Fruit fly (Drosophila melanogaster): ENCODE measurements around the gene Orct.

The Orct gene

dm6 chr3R:24266786-24267579, 9.1 kb upstream of the Orct start (continued):
- no peak for TF ChIP-seq Trl (optimal IDR thresholded peaks at IDR 0.05)
- no peak for TF ChIP-seq Trl (GFP tag; optimal IDR thresholded peaks at IDR 0.05)
- peak; percentile 83 for TF ChIP-seq lbe (GFP tag; optimal IDR thresholded peaks at IDR 0.05)
- peak; percentile 86 for TF ChIP-seq Ets65A (GFP tag)
- no peak for TF ChIP-seq CG13424 (tag; optimal IDR thresholded peaks at IDR 0.05)
- no peak for TF ChIP-seq sr (GFP tag; IDR thresholded peaks at IDR 0.05)

dm6 chr3R:24267580-24268202, 8.4 kb upstream of the Orct start:
- TF ChIP-seq Ets97D (GFP tag; optimal IDR thresholded peaks at IDR 0.05) (no peak), CG10209 (GFP tag; optimal IDR thresholded peaks at IDR 0.05) (no peak), HLH3B (GFP tag; IDR thresholded peaks at IDR 0.05) (0 out of 2 replicates have a peak, but pooled peaks have one; percentile 14), grau (tag; optimal IDR thresholded peaks at IDR 0.05) (peak; percentile 72), inv (GFP tag; IDR thresholded peaks at IDR 0.05; ENCODE audit: partially characterized antibody) (no peak), pan (optimal IDR thresholded peaks at IDR 0.05) (no peak), pan (GFP tag; optimal IDR thresholded peaks at IDR 0.05 in 1 of 2, IDR thresholded peaks at IDR 0.05 in 1 of 2) (no peak), Atf3 (GFP tag; optimal IDR thresholded peaks at IDR 0.05) (no peak), Ptx1 (GFP tag; IDR thresholded peaks at IDR 0.05) (0 out of 2 replicates have a peak, but pooled peaks have one; percentile 12), az2 (GFP tag; optimal IDR thresholded peaks at IDR 0.05) (no peak), vvl (GFP tag; IDR thresholded peaks at IDR 0.05) (no peak), oc (tag; optimal IDR thresholded peaks at IDR 0.05) (no peak), h (optimal IDR thresholded peaks at IDR 0.05) (no peak), lmd (GFP tag; IDR thresholded peaks at IDR 0.05) (0 out of 2 replicates have a peak, but pooled peaks have one; percentile 6), Rfx (GFP tag; IDR thresholded peaks at IDR 0.05) (peak; percentile 38; the same call in 1 of the 2 replicates), bigmax (GFP tag; optimal IDR thresholded peaks at IDR 0.05) (no peak), H15 (GFP tag; IDR thresholded peaks at IDR 0.05) (no peak), CG4328 (GFP tag; optimal IDR thresholded peaks at IDR 0.05) (no peak), Sin3A (optimal IDR thresholded peaks at IDR 0.05) (no peak), p53 (GFP tag; optimal IDR thresholded peaks at IDR 0.05) (no peak), gt (GFP tag; IDR thresholded peaks at IDR 0.05) (no peak), CG4707 (GFP tag; optimal IDR thresholded peaks at IDR 0.05) (no peak), slbo (GFP tag; IDR thresholded peaks at IDR 0.05) (no peak), gcm2 (GFP tag; optimal IDR thresholded peaks at IDR 0.05) (no peak), HmgD (GFP tag; optimal IDR thresholded peaks at IDR 0.05) (no peak), CG6654 (GFP tag; optimal IDR thresholded peaks at IDR 0.05) (no peak), CG43689 (GFP tag; IDR thresholded peaks at IDR 0.05) (no peak), Med (GFP tag) (no peak), Dip2 (GFP tag; IDR thresholded peaks at IDR 0.05) (no peak), CG14441 (GFP tag; IDR thresholded peaks at IDR 0.05) (0 out of 2 replicates have a peak, but pooled peaks have one; percentile 22), CG16813 (GFP tag; IDR thresholded peaks at IDR 0.05; ENCODE audit: partially characterized antibody) (no peak), dmrt99B (tag; optimal IDR thresholded peaks at IDR 0.05) (no peak), CG7987 (GFP tag; optimal IDR thresholded peaks at IDR 0.05) (no peak), CG10147 (GFP tag; optimal IDR thresholded peaks at IDR 0.05) (no peak), CG32532 (GFP tag; IDR thresholded peaks at IDR 0.05) (peak; percentile 20; the same call in 1 of the 2 replicates), prd (optimal IDR thresholded peaks at IDR 0.05) (no peak), prd (GFP tag; IDR thresholded peaks at IDR 0.05) (no peak), ac (GFP tag; optimal IDR thresholded peaks at IDR 0.05) (no peak), sob (GFP tag; IDR thresholded peaks at IDR 0.05) (0 out of 2 replicates have a peak, but pooled peaks have one; percentile 24), CG6254 (GFP tag; optimal IDR thresholded peaks at IDR 0.05) (no peak), CG2678 (tag; optimal IDR thresholded peaks at IDR 0.05) (no peak), dmrt11E (tag; optimal IDR thresholded peaks at IDR 0.05) (no peak), sr (GFP tag; IDR thresholded peaks at IDR 0.05) (no peak), Hand (GFP tag; optimal IDR thresholded peaks at IDR 0.05) (no peak)
